Fruit fly (Drosophila melanogaster) whole organism, embryonic: ENCODE measurements around the gene CG2120.

Source experiments
- Abd-B ChIP-seq: fragments of 200-800 bp; sonication (Bioruptor generic); optimal IDR thresholded peaks from 2 replicates; lab custom pipeline; 2018; ENCODE audit warnings: missing biosample characterization, mild to moderate bottlenecking, missing genetic modification characterization, moderate library complexity
- Aef1 ChIP-seq: fragments of 200-800 bp; sonication (Bioruptor generic); IDR thresholded peaks from 3 replicates; pipeline ENCODE4 v1.3.6; 2022; ENCODE audit warnings: missing biosample characterization, missing genetic modification characterization
- Antp ChIP-seq: fragments of 200-800 bp; sonication (Bioruptor generic); optimal IDR thresholded peaks from 3 replicates; lab custom pipeline; 2016; ENCODE audit warnings: missing biosample characterization, missing genetic modification characterization
- CG10209 ChIP-seq: fragments of 200-800 bp; sonication (Bioruptor generic); optimal IDR thresholded peaks from 3 replicates; lab custom pipeline; 2017; ENCODE audit warnings: missing biosample characterization, mild to moderate bottlenecking, missing genetic modification characterization, missing genetic modification reagents
- CG1024 ChIP-seq: fragments of 200-800 bp; sonication (Bioruptor generic); IDR thresholded peaks from 2 replicates; pipeline ENCODE4 v1.3.6; 2022; ENCODE audit warnings: missing biosample characterization, missing genetic modification characterization
- CG11504 ChIP-seq: fragments of 200-800 bp; sonication (Bioruptor generic); optimal IDR thresholded peaks from 3 replicates; lab custom pipeline; 2019; ENCODE audit warnings: missing biosample characterization, mild to moderate bottlenecking, missing genetic modification characterization, moderate library complexity
- CG1233 ChIP-seq: fragments of 200-800 bp; sonication (Bioruptor generic); optimal IDR thresholded peaks from 4 replicates; lab custom pipeline; 2018; ENCODE audit warnings: missing biosample characterization, mild to moderate bottlenecking, missing genetic modification characterization
- CG14710 ChIP-seq: fragments of 200-800 bp; sonication (Bioruptor generic); optimal IDR thresholded peaks from 3 replicates; lab custom pipeline; 2019; ENCODE audit warnings: missing biosample characterization, mild to moderate bottlenecking, missing genetic modification characterization, moderate library complexity
- CG2116 ChIP-seq: fragments of 200-800 bp; sonication (Bioruptor generic); optimal IDR thresholded peaks from 3 replicates; lab custom pipeline; 2018; ENCODE audit warnings: missing biosample characterization, mild to moderate bottlenecking, missing genetic modification characterization
- CG30431 ChIP-seq: fragments of 200-800 bp; sonication (Bioruptor generic); optimal IDR thresholded peaks from 2 replicates; lab custom pipeline; 2017; ENCODE audit warnings: missing biosample characterization, missing genetic modification characterization
- CG31388 ChIP-seq: fragments of 200-800 bp; sonication (Bioruptor generic); optimal IDR thresholded peaks from 2 replicates; lab custom pipeline; 2016; ENCODE audit warnings: missing biosample characterization, missing genetic modification characterization
- CG3281 ChIP-seq: fragments of 200-800 bp; sonication (Bioruptor generic); optimal IDR thresholded peaks from 3 replicates; lab custom pipeline; 2017; ENCODE audit warnings: missing biosample characterization, mild to moderate bottlenecking, missing genetic modification characterization
- CG3726 ChIP-seq: fragments of 200-800 bp; sonication (Bioruptor generic); IDR thresholded peaks from 3 replicates; pipeline ENCODE4, ENCODE4 v1.3.6; 2022; ENCODE audit warnings: missing biosample characterization, missing genetic modification characterization
- CG4707 ChIP-seq: fragments of 200-800 bp; sonication (Bioruptor generic); optimal IDR thresholded peaks from 2 replicates; lab custom pipeline; 2018; ENCODE audit warnings: missing biosample characterization, mild to moderate bottlenecking, missing genetic modification characterization, moderate library complexity
- CG8478 ChIP-seq: fragments of >200 bp; optimal IDR thresholded peaks from 2 replicates; lab custom pipeline; 2018
- CG9797 ChIP-seq: fragments of 200-800 bp; sonication (Bioruptor generic); optimal IDR thresholded peaks from 3 replicates; lab custom pipeline; 2018; ENCODE audit warnings: missing biosample characterization, mild to moderate bottlenecking, missing genetic modification characterization
- Camta ChIP-seq: fragments of 200-800 bp; sonication (Bioruptor generic); optimal IDR thresholded peaks from 2 replicates; lab custom pipeline; 2016; ENCODE audit warnings: missing biosample characterization, missing genetic modification characterization
- Dref ChIP-seq: fragments of 200-800 bp; sonication (Bioruptor generic); IDR thresholded peaks from 2 replicates; pipeline ENCODE4 v1.3.6; 2022; ENCODE audit warnings: missing biosample characterization, missing genetic modification characterization
- ERR ChIP-seq: fragments of 200-800 bp; sonication (Bioruptor generic); optimal IDR thresholded peaks from 2 replicates; lab custom pipeline; 2016; ENCODE audit warnings: missing biosample characterization, missing genetic modification characterization
- Hr51 ChIP-seq, 2 experiments: fragments of 200-800 bp; sonication (Bioruptor generic); optimal IDR thresholded peaks; 2 replicates in 1 of 2; 3 replicates in 1 of 2; lab custom pipeline; 2016 to 2018; ENCODE audit warnings: missing biosample characterization in 2 of 2, missing genetic modification characterization in 2 of 2, mild to moderate bottlenecking in 1 of 2, moderate library complexity in 1 of 2
- Rfx ChIP-seq: fragments of 200-800 bp; sonication (Bioruptor generic); IDR thresholded peaks from 2 replicates; pipeline ENCODE4 v1.3.6; 2022; ENCODE audit warnings: missing biosample characterization, missing genetic modification characterization
- Six4 ChIP-seq: fragments of 200-800 bp; sonication (Bioruptor generic); optimal IDR thresholded peaks from 2 replicates; lab custom pipeline; 2016; ENCODE audit warnings: missing biosample characterization, missing genetic modification characterization
- Ssrp ChIP-seq: fragments of 200-800 bp; sonication (Bioruptor generic); optimal IDR thresholded peaks from 2 replicates; lab custom pipeline; 2018; ENCODE audit warnings: missing biosample characterization, mild to moderate bottlenecking, missing genetic modification characterization, moderate library complexity
- Tbp ChIP-seq: fragments of >200 bp; optimal IDR thresholded peaks from 2 replicates; lab custom pipeline; 2018; ENCODE audit warnings: missing biosample characterization, missing genetic modification characterization
- YL-1 ChIP-seq: fragments of 200-800 bp; sonication (Bioruptor generic); optimal IDR thresholded peaks from 3 replicates; lab custom pipeline; 2017; ENCODE audit warnings: missing biosample characterization, mild to moderate bottlenecking, missing genetic modification characterization
- bigmax ChIP-seq: fragments of 200-800 bp; sonication (Bioruptor generic); optimal IDR thresholded peaks from 2 replicates; lab custom pipeline; 2018; ENCODE audit warnings: missing biosample characterization, mild to moderate bottlenecking, missing genetic modification characterization
- cwo ChIP-seq: fragments of 200-800 bp; sonication (Bioruptor generic); optimal IDR thresholded peaks from 3 replicates; lab custom pipeline; 2017; ENCODE audit warnings: missing biosample characterization, missing genetic modification characterization, mild to moderate bottlenecking, moderate library complexity, missing genetic modification reagents
- dmrt99B ChIP-seq: fragments of 200-800 bp; sonication (Bioruptor generic); optimal IDR thresholded peaks from 2 replicates; lab custom pipeline; 2018; ENCODE audit warnings: missing biosample characterization, mild to moderate bottlenecking, missing genetic modification characterization, moderate library complexity
- exex ChIP-seq: fragments of 200-800 bp; sonication (Bioruptor generic); optimal IDR thresholded peaks from 4 replicates; lab custom pipeline; 2018; ENCODE audit warnings: missing biosample characterization, mild to moderate bottlenecking, missing genetic modification characterization, moderate library complexity
- fd96Cb ChIP-seq: fragments of 200-800 bp; sonication (Bioruptor generic); optimal IDR thresholded peaks from 2 replicates; lab custom pipeline; 2018; ENCODE audit warnings: missing biosample characterization, mild to moderate bottlenecking, missing genetic modification characterization, moderate library complexity
- gro ChIP-seq: fragments of 200-800 bp; sonication (Bioruptor generic); optimal IDR thresholded peaks from 2 replicates; lab custom pipeline; 2016; ENCODE audit warnings: missing biosample characterization, missing genetic modification characterization
- ham ChIP-seq: fragments of 200-800 bp; sonication (Bioruptor generic); IDR thresholded peaks from 2 replicates; pipeline ENCODE4 v1.3.6; 2022; ENCODE audit warnings: missing biosample characterization, missing genetic modification characterization
- ind ChIP-seq: fragments of 200-800 bp; sonication (Bioruptor generic); optimal IDR thresholded peaks from 3 replicates; lab custom pipeline; 2016; ENCODE audit warnings: missing biosample characterization, missing genetic modification characterization
- insv ChIP-seq, 2 experiments: fragments of 200-800 bp; sonication (Bioruptor generic); optimal IDR thresholded peaks; 3 replicates each; lab custom pipeline; 2016 to 2018; ENCODE audit warnings: missing biosample characterization in 2 of 2, missing genetic modification characterization in 2 of 2
- kni ChIP-seq: fragments of 200-800 bp; sonication (Bioruptor generic); optimal IDR thresholded peaks from 3 replicates; lab custom pipeline; 2017; ENCODE audit warnings: mild to moderate bottlenecking, missing biosample characterization, missing genetic modification reagents, missing genetic modification characterization
- lilli ChIP-seq: fragments of 200-800 bp; sonication (Bioruptor generic); optimal IDR thresholded peaks from 3 replicates; lab custom pipeline; 2016; ENCODE audit warnings: missing biosample characterization, missing genetic modification characterization
- mam ChIP-seq: fragments of 200-800 bp; sonication (Bioruptor generic); optimal IDR thresholded peaks from 3 replicates; lab custom pipeline; 2016; ENCODE audit warnings: missing biosample characterization, missing genetic modification characterization
- mirr ChIP-seq: fragments of 200-800 bp; sonication (Bioruptor generic); optimal IDR thresholded peaks from 3 replicates; lab custom pipeline; 2018; ENCODE audit warnings: missing biosample characterization, mild to moderate bottlenecking, missing genetic modification characterization
- mld ChIP-seq: fragments of 200-800 bp; sonication (Bioruptor generic); IDR thresholded peaks from 3 replicates; pipeline ENCODE4 v1.3.6; 2022; ENCODE audit warnings: missing biosample characterization, missing genetic modification characterization; ENCODE audit not compliant: partially characterized antibody
- nau ChIP-seq: fragments of 200-800 bp; sonication (Bioruptor generic); optimal IDR thresholded peaks from 3 replicates; lab custom pipeline; 2017; ENCODE audit warnings: missing biosample characterization, mild to moderate bottlenecking, missing genetic modification characterization, missing genetic modification reagents
- oc ChIP-seq: fragments of 200-800 bp; sonication (Bioruptor generic); optimal IDR thresholded peaks from 2 replicates; lab custom pipeline; 2018; ENCODE audit warnings: missing biosample characterization, mild to moderate bottlenecking, missing genetic modification characterization, moderate library complexity
- pzg ChIP-seq: fragments of 200-800 bp; sonication (Bioruptor generic); optimal IDR thresholded peaks from 3 replicates; lab custom pipeline; 2018; ENCODE audit warnings: missing biosample characterization, mild to moderate bottlenecking, missing genetic modification characterization, moderate library complexity
- ro ChIP-seq: fragments of 200-800 bp; sonication (Bioruptor generic); IDR thresholded peaks from 2 replicates; pipeline ENCODE4 v1.3.6; 2022; ENCODE audit warnings: missing biosample characterization, missing genetic modification characterization
- run ChIP-seq: fragments of 200-800 bp; sonication (Bioruptor generic); optimal IDR thresholded peaks from 3 replicates; lab custom pipeline; 2018; ENCODE audit warnings: missing biosample characterization, mild to moderate bottlenecking, missing genetic modification characterization
- sima ChIP-seq: fragments of 200-800 bp; sonication (Bioruptor generic); optimal IDR thresholded peaks from 2 replicates; lab custom pipeline; 2016; ENCODE audit warnings: missing biosample characterization, missing genetic modification characterization
- ssp ChIP-seq: fragments of 200-800 bp; sonication (Bioruptor generic); IDR thresholded peaks from 2 replicates; pipeline ENCODE4 v1.3.6; 2022; ENCODE audit warnings: missing biosample characterization, missing genetic modification characterization
- tin ChIP-seq: fragments of 200-800 bp; sonication (Bioruptor generic); optimal IDR thresholded peaks from 3 replicates; lab custom pipeline; 2016; ENCODE audit warnings: missing biosample characterization, missing genetic modification characterization
- tll ChIP-seq, 2 experiments: fragments of 200-800 bp in 1 of 2; fragments of >200 bp in 1 of 2; sonication (Bioruptor generic) in 1 of 2; optimal IDR thresholded peaks; 2 replicates each; lab custom pipeline; 2017 to 2019; ENCODE audit warnings: missing biosample characterization in 2 of 2, missing genetic modification characterization in 2 of 2, mild to moderate bottlenecking in 1 of 2, moderate library complexity in 1 of 2
- toy ChIP-seq: fragments of 200-800 bp; sonication (Bioruptor generic); IDR thresholded peaks from 2 replicates; pipeline ENCODE4 v1.3.6; 2022; ENCODE audit warnings: missing biosample characterization, missing genetic modification characterization
- vvl ChIP-seq: fragments of 200-800 bp; sonication (Bioruptor generic); IDR thresholded peaks from 2 replicates; pipeline ENCODE4 v1.3.6; 2022; ENCODE audit warnings: missing biosample characterization, missing genetic modification characterization

Gene CG2120

dm6 chrX:8178165-8178955, 42.7 kb downstream of the CG2120 start, which contains the start of gene sdt (continued):
- TF ChIP-seq CG30431 (GFP tag; lab: Kevin White, UChicago) (no peak), CG10209 (GFP tag; lab: Kevin White, UChicago) (no peak), mirr (GFP tag; lab: Kevin White, UChicago) (no peak), Camta (GFP tag; lab: Kevin White, UChicago) (no peak), mld (no peak), pzg (no peak), ssp (GFP tag; lab: Robert Waterston, UW) (no peak), gro (GFP tag; lab: Kevin White, UChicago) (no peak), CG4707 (GFP tag; lab: Kevin White, UChicago) (peak; percentile 30), mam (GFP tag; lab: Kevin White, UChicago) (no peak), kni (no peak), Antp (GFP tag; lab: Kevin White, UChicago) (no peak), bigmax (GFP tag; lab: Kevin White, UChicago) (no peak), run (tag; lab: Kevin White, UChicago) (no peak), ro (GFP tag; lab: Robert Waterston, UW) (no peak), Tbp (GFP tag; lab: Kevin White, UChicago) (no peak), CG3281 (GFP tag; lab: Kevin White, UChicago) (no peak), ERR (GFP tag; lab: Kevin White, UChicago) (no peak), CG3726 (GFP tag; lab: Robert Waterston, UW) (no peak), CG9797 (no peak), Hr51 (GFP tag; optimal IDR thresholded peaks at IDR 0.05; lab: Kevin White, UChicago) (peak in 1 of 2 experiments; percentile 7), CG8478 (lab: Kevin White, UChicago) (no peak), Rfx (no peak; the same call in 1 of the 2 replicates), CG31388 (GFP tag; lab: Kevin White, UChicago) (no peak), insv (GFP tag; optimal IDR thresholded peaks at IDR 0.05; lab: Kevin White, UChicago) (no peak), tin (GFP tag; lab: Kevin White, UChicago) (no peak), Abd-B (GFP tag; lab: Kevin White, UChicago) (peak; percentile 36), ind (no peak), oc (tag; lab: Kevin White, UChicago) (no peak), Six4 (GFP tag; lab: Kevin White, UChicago) (no peak), vvl (GFP tag; lab: Robert Waterston, UW) (no peak), dmrt99B (tag; lab: Kevin White, UChicago) (no peak), cwo (GFP tag; lab: Kevin White, UChicago) (no peak), CG1233 (GFP tag; lab: Kevin White, UChicago) (no peak), Dref (GFP tag; lab: Robert Waterston, UW) (no peak), CG14710 (tag; lab: Kevin White, UChicago) (no peak), Ssrp (tag; lab: Kevin White, UChicago) (peak; percentile 26), nau (no peak), sima (GFP tag; lab: Kevin White, UChicago) (no peak), ham (GFP tag; lab: Robert Waterston, UW) (no peak), CG2116 (GFP tag; lab: Kevin White, UChicago) (no peak), toy (no peak), exex (tag; lab: Kevin White, UChicago) (no peak), lilli (GFP tag; lab: Kevin White, UChicago) (peak; percentile 10), Aef1 (GFP tag; lab: Robert Waterston, UW) (no peak), CG1024 (GFP tag; lab: Robert Waterston, UW) (no peak), fd96Cb (tag; lab: Kevin White, UChicago) (peak; percentile 11), tll (GFP tag; optimal IDR thresholded peaks at IDR 0.05; lab: Kevin White, UChicago) (no peak), CG11504 (tag; lab: Kevin White, UChicago) (peak; percentile 54), YL-1 (GFP tag; lab: Kevin White, UChicago) (no peak)
